Worm (Caenorhabditis elegans) whole organism, mixed stage, embryonic: ENCODE measurements around the gene evl-20.

Experiments
- blmp-1 ChIP-seq: fragments of 150-350 bp; optimal IDR thresholded peaks from 2 replicates; lab custom pipeline; 2014; ENCODE audit warnings: missing biosample characterization, missing genetic modification characterization
- ceh-39 ChIP-seq: fragments of 150-350 bp; optimal IDR thresholded peaks from 2 replicates; lab custom pipeline; 2014; ENCODE audit warnings: missing biosample characterization, missing genetic modification characterization
- flh-1 ChIP-seq: fragments of 200-800 bp; sonication (Bioruptor generic); optimal IDR thresholded peaks from 2 replicates; lab custom pipeline; 2018; ENCODE audit warnings: mild to moderate bottlenecking, missing genetic modification characterization, moderate library complexity, missing compliant biosample characterization
- nhr-12 ChIP-seq: fragments of 150-350 bp; optimal IDR thresholded peaks from 2 replicates; lab custom pipeline; 2014; ENCODE audit warnings: missing biosample characterization, missing genetic modification characterization
- nhr-237 ChIP-seq: fragments of 150-350 bp; optimal IDR thresholded peaks from 2 replicates; lab custom pipeline; 2014; ENCODE audit warnings: missing biosample characterization, missing genetic modification characterization
- nhr-28 ChIP-seq: fragments of 150-350 bp; optimal IDR thresholded peaks from 2 replicates; lab custom pipeline; 2014; ENCODE audit warnings: missing biosample characterization, missing genetic modification characterization
- snpc-4 ChIP-seq: fragments of 150-350 bp; optimal IDR thresholded peaks from 2 replicates; lab custom pipeline; 2014; ENCODE audit warnings: missing biosample characterization, missing genetic modification characterization
- sptf-1 ChIP-seq: sonication (generic microtip); optimal IDR thresholded peaks from 2 replicates; lab custom pipeline; 2017; ENCODE audit warnings: mild to moderate bottlenecking, missing genetic modification characterization, moderate library complexity, missing compliant biosample characterization

- TF ChIP-seq nhr-12 (tag; lab: Kevin White, UChicago) (no peak), flh-1 (GFP tag; lab: Kevin White, UChicago) (no peak), nhr-28 (no peak), ceh-39 (tag; lab: Kevin White, UChicago) (no peak), sptf-1 (tag; lab: Kevin White, UChicago) (no peak), blmp-1 (tag; lab: Kevin White, UChicago) (no peak), nhr-237 (tag; lab: Kevin White, UChicago) (no peak), snpc-4 (tag; lab: Kevin White, UChicago) (no peak)
Observed at ce11 chrII:8481731-8482253, 37.7 kb downstream of the evl-20 start, which contains the start of gene M05D6.5.
